Worm (Caenorhabditis elegans) whole organism, L1 larva: ENCODE data around the gene sru-1.

Experiments used
- C04F5.9 ChIP-seq: sonication (generic microtip); optimal IDR thresholded peaks from 2 replicates; lab custom pipeline; 2016; ENCODE audit warnings: missing genetic modification characterization, missing compliant biosample characterization
- C34B4.2 ChIP-seq: sonication (generic microtip); optimal IDR thresholded peaks from 2 replicates; lab custom pipeline; 2017; ENCODE audit warnings: mild to moderate bottlenecking, missing genetic modification characterization, missing compliant biosample characterization
- alr-1 ChIP-seq: fragments of 200-800 bp; sonication (Bioruptor generic); optimal IDR thresholded peaks from 2 replicates; lab custom pipeline; 2018; ENCODE audit warnings: borderline replicate concordance, mild to moderate bottlenecking, missing genetic modification characterization, missing compliant biosample characterization
- ama-1 ChIP-seq: fragments of 150-350 bp; optimal IDR thresholded peaks from 2 replicates; lab custom pipeline; 2014
- blmp-1 ChIP-seq: fragments of 150-350 bp; optimal IDR thresholded peaks from 2 replicates; lab custom pipeline; 2014; ENCODE audit warnings: missing biosample characterization, missing genetic modification characterization
- ceh-8 ChIP-seq: fragments of 200-800 bp; sonication (Bioruptor generic); optimal IDR thresholded peaks from 2 replicates; lab custom pipeline; 2018; ENCODE audit warnings: mild to moderate bottlenecking, missing genetic modification characterization, moderate library complexity, missing compliant biosample characterization
- ceh-82 ChIP-seq, 3 experiments: fragments of 150-350 bp in 1 of 3; sonication (generic microtip) in 2 of 3; optimal IDR thresholded peaks; 2 replicates each; lab custom pipeline; 2014 to 2017; ENCODE audit warnings: missing biosample characterization in 3 of 3, missing genetic modification characterization in 3 of 3
- ceh-88 ChIP-seq: fragments of 200-800 bp; sonication (Bioruptor generic); IDR thresholded peaks from 2 replicates; pipeline ENCODE4 v1.3.6; 2022; ENCODE audit warnings: missing genetic modification characterization, missing compliant biosample characterization
- dpl-1 ChIP-seq, 3 experiments: fragments of 150-350 bp in 2 of 3; sonication (generic microtip) in 1 of 3; optimal IDR thresholded peaks; 2 replicates each; lab custom pipeline; 2014 to 2017; ENCODE audit warnings: missing biosample characterization in 3 of 3, missing genetic modification characterization in 3 of 3, missing genetic modification reagents in 3 of 3
- efl-1 ChIP-seq, 4 experiments: fragments of 150-350 bp; optimal IDR thresholded peaks in 3 of 4; peaks in 1 of 4; 1 replicate in 1 of 4; 2 replicates in 3 of 4; lab custom pipeline; 2014; ENCODE audit warnings: missing biosample characterization in 2 of 4, missing genetic modification characterization in 2 of 4, missing genetic modification reagents in 2 of 4
- egl-13 ChIP-seq: sonication (generic microtip); optimal IDR thresholded peaks from 2 replicates; lab custom pipeline; 2016; ENCODE audit warnings: missing genotype, missing genetic modification reagents, missing genetic modification characterization, missing compliant biosample characterization
- egl-27 ChIP-seq, 2 experiments: fragments of 150-350 bp in 1 of 2; sonication (generic microtip); optimal IDR thresholded peaks; 3 replicates each; lab custom pipeline; 2017 to 2018; ENCODE audit warnings: missing biosample characterization in 2 of 2, missing genetic modification characterization in 2 of 2, missing genetic modification reagents in 2 of 2
- fkh-4 ChIP-seq: sonication (generic microtip); optimal IDR thresholded peaks from 2 replicates; lab custom pipeline; 2016; ENCODE audit warnings: missing compliant biosample characterization, missing genetic modification characterization, borderline replicate concordance
- fos-1 ChIP-seq: fragments of 150-350 bp; optimal IDR thresholded peaks from 2 replicates; lab custom pipeline; 2014; ENCODE audit warnings: missing biosample characterization, missing genetic modification characterization
- grh-1 ChIP-seq: fragments of 200-800 bp; sonication (Bioruptor generic); IDR thresholded peaks from 2 replicates; pipeline ENCODE4 v1.3.6; 2022; ENCODE audit warnings: missing genetic modification reagents, missing genetic modification characterization, missing compliant biosample characterization
- hlh-17 ChIP-seq: fragments of 200-800 bp; sonication (Bioruptor generic); optimal IDR thresholded peaks from 2 replicates; lab custom pipeline; 2018; ENCODE audit warnings: missing genetic modification characterization, mild to moderate bottlenecking, missing compliant biosample characterization, moderate library complexity, borderline replicate concordance
- hpl-2 ChIP-seq: fragments of 150-350 bp; optimal IDR thresholded peaks from 2 replicates; lab custom pipeline; 2014; ENCODE audit warnings: missing biosample characterization, missing genetic modification reagents, missing genetic modification characterization
- isw-1 ChIP-seq: fragments of 200-800 bp; sonication (Bioruptor generic); IDR thresholded peaks from 2 replicates; pipeline ENCODE4 v1.3.6; 2022; ENCODE audit warnings: missing genetic modification characterization, missing compliant biosample characterization
- jun-1 ChIP-seq: fragments of 150-350 bp; optimal IDR thresholded peaks from 2 replicates; lab custom pipeline; 2014; ENCODE audit warnings: missing biosample characterization, missing genetic modification reagents, missing genetic modification characterization
- lin-13 ChIP-seq: fragments of 150-350 bp; optimal IDR thresholded peaks from 2 replicates; lab custom pipeline; 2014; ENCODE audit warnings: missing biosample characterization, missing genetic modification reagents, missing genetic modification characterization
- lin-35 ChIP-seq, 2 experiments: fragments of 150-350 bp; optimal IDR thresholded peaks; 2 replicates each; lab custom pipeline; 2014; ENCODE audit warnings: missing biosample characterization in 2 of 2, missing genetic modification characterization in 2 of 2, missing genetic modification reagents in 2 of 2
- lir-3 ChIP-seq: sonication (generic microtip); optimal IDR thresholded peaks from 2 replicates; lab custom pipeline; 2016; ENCODE audit warnings: mild to moderate bottlenecking, missing genetic modification characterization, moderate library complexity, missing compliant biosample characterization; ENCODE audit not compliant: poor library complexity
- mef-2 ChIP-seq: fragments of 150-350 bp; optimal IDR thresholded peaks from 2 replicates; lab custom pipeline; 2014; ENCODE audit warnings: missing biosample characterization, missing genetic modification characterization
- nhr-19 ChIP-seq: fragments of 200-800 bp; sonication (Bioruptor generic); conservative IDR thresholded peaks from 2 replicates; pipeline ENCODE4 v1.3.6; 2022; ENCODE audit warnings: missing genetic modification characterization, missing compliant biosample characterization
- nhr-237 ChIP-seq: fragments of 150-350 bp; optimal IDR thresholded peaks from 2 replicates; lab custom pipeline; 2014; ENCODE audit warnings: missing biosample characterization, missing genetic modification characterization
- nhr-28 ChIP-seq: fragments of 150-350 bp; optimal IDR thresholded peaks from 2 replicates; lab custom pipeline; 2014; ENCODE audit warnings: missing biosample characterization, missing genetic modification characterization
- nhr-77 ChIP-seq: fragments of 150-350 bp; optimal IDR thresholded peaks from 2 replicates; lab custom pipeline; 2014; ENCODE audit warnings: missing biosample characterization, missing genetic modification characterization
- nhr-85 ChIP-seq: sonication (generic microtip); peaks from one replicate; lab custom pipeline; 2016; ENCODE audit warnings: missing genetic modification characterization, inconsistent platforms, missing compliant biosample characterization
- nhr-90 ChIP-seq: sonication (generic microtip); optimal IDR thresholded peaks from 2 replicates; lab custom pipeline; 2016; ENCODE audit warnings: mild to moderate bottlenecking, missing genetic modification characterization, missing compliant biosample characterization; ENCODE audit not compliant: poor library complexity
- pag-3 ChIP-seq: sonication (generic microtip); optimal IDR thresholded peaks from 2 replicates; lab custom pipeline; 2017; ENCODE audit warnings: missing genetic modification characterization, mild to moderate bottlenecking, missing compliant biosample characterization, antibody characterized with exemption, borderline replicate concordance; ENCODE audit not compliant: insufficient read depth
- pax-3 ChIP-seq: fragments of 200-800 bp; sonication (Bioruptor generic); optimal IDR thresholded peaks from 2 replicates; lab custom pipeline; 2018; ENCODE audit warnings: mild to moderate bottlenecking, missing genetic modification characterization, moderate library complexity, missing compliant biosample characterization
- pqm-1 ChIP-seq: sonication (generic microtip); optimal IDR thresholded peaks from 3 replicates; lab custom pipeline; 2017; ENCODE audit warnings: missing biosample characterization, missing genetic modification characterization
- rnt-1 ChIP-seq: sonication (generic microtip); optimal IDR thresholded peaks from 2 replicates; lab custom pipeline; 2016; ENCODE audit warnings: mild to moderate bottlenecking, missing genetic modification characterization, moderate library complexity, missing compliant biosample characterization
- skn-1 ChIP-seq: fragments of 150-350 bp; optimal IDR thresholded peaks from 2 replicates; lab custom pipeline; 2014; ENCODE audit warnings: missing biosample characterization, missing genetic modification characterization
- snpc-4 ChIP-seq: fragments of 150-350 bp; optimal IDR thresholded peaks from 2 replicates; lab custom pipeline; 2014; ENCODE audit warnings: missing biosample characterization, missing genetic modification characterization
- sptf-1 ChIP-seq: fragments of 150-350 bp; optimal IDR thresholded peaks from 2 replicates; lab custom pipeline; 2014; ENCODE audit warnings: missing biosample characterization, missing genetic modification characterization
- sup-37 ChIP-seq: fragments of 200-800 bp; sonication (Bioruptor generic); optimal IDR thresholded peaks from 2 replicates; lab custom pipeline; 2018; ENCODE audit warnings: mild to moderate bottlenecking, missing genetic modification characterization, missing compliant biosample characterization
- swsn-7 ChIP-seq: sonication (generic microtip); optimal IDR thresholded peaks from 2 replicates; lab custom pipeline; 2016; ENCODE audit warnings: missing genetic modification characterization, missing compliant biosample characterization
- tbx-2 ChIP-seq: sonication (generic microtip); optimal IDR thresholded peaks from 2 replicates; lab custom pipeline; 2016; ENCODE audit warnings: missing genetic modification characterization, missing compliant biosample characterization
- tlp-1 ChIP-seq: fragments of 150-350 bp; optimal IDR thresholded peaks from 2 replicates; lab custom pipeline; 2014; ENCODE audit warnings: missing biosample characterization, missing genetic modification characterization
- unc-130 ChIP-seq: fragments of 150-350 bp; optimal IDR thresholded peaks from 2 replicates; lab custom pipeline; 2017; ENCODE audit warnings: missing biosample characterization, missing genetic modification characterization, inconsistent platforms
- unc-30 ChIP-seq: sonication (generic microtip); optimal IDR thresholded peaks from 2 replicates; lab custom pipeline; 2017; ENCODE audit warnings: missing biosample characterization, missing genetic modification characterization
- zag-1 ChIP-seq: fragments of 150-350 bp; optimal IDR thresholded peaks from 2 replicates; lab custom pipeline; 2014; ENCODE audit warnings: missing biosample characterization, missing genetic modification characterization
- zip-4 ChIP-seq: fragments of 200-800 bp; sonication (Bioruptor generic); optimal IDR thresholded peaks from 2 replicates; lab custom pipeline; 2018; ENCODE audit warnings: mild to moderate bottlenecking, missing genetic modification characterization, moderate library complexity, missing compliant biosample characterization

sru-1 gene

ce11 chrIV:9508612-9509011 lies 20.2 kb downstream of the sru-1 start, which contains the start of gene ethe-1:
Gene ethe-1, minus strand, starts transcription at chrIV:9508761.
- TF ChIP-seq isw-1 (GFP tag; lab: Robert Waterston, UW) (no peak), nhr-28 (tag; lab: Kevin White, UChicago) (no peak), nhr-77 (no peak), nhr-85 (tag; lab: Kevin White, UChicago) (no peak), sup-37 (GFP tag; lab: Kevin White, UChicago) (no peak), hpl-2 (GFP tag; lab: Kevin White, UChicago) (no peak), pag-3 (tag; lab: Kevin White, UChicago) (no peak), C04F5.9 (tag; lab: Kevin White, UChicago) (no peak), unc-30 (tag; lab: Kevin White, UChicago) (no peak), zag-1 (no peak), dpl-1 (GFP tag; optimal IDR thresholded peaks at IDR 0.05; lab: Kevin White, UChicago) (peak in 2 of 3 experiments; percentile 0 to 26), pax-3 (no peak), mef-2 (no peak), grh-1 (GFP tag; lab: Robert Waterston, UW) (no peak), lir-3 (tag; lab: Kevin White, UChicago) (no peak), egl-13 (no peak), pqm-1 (tag; lab: Kevin White, UChicago) (no peak), nhr-90 (tag; lab: Kevin White, UChicago) (no peak), blmp-1 (peak; percentile 14), sptf-1 (tag; lab: Kevin White, UChicago) (no peak), fos-1 (no peak), tlp-1 (tag; lab: Kevin White, UChicago) (no peak), ceh-8 (GFP tag; lab: Kevin White, UChicago) (no peak), ceh-82 (tag; optimal IDR thresholded peaks at IDR 0.05; lab: Kevin White, UChicago) (no peak), unc-130 (tag; lab: Kevin White, UChicago) (no peak), hlh-17 (GFP tag; lab: Kevin White, UChicago) (no peak), nhr-19 (no peak), efl-1 (optimal IDR thresholded peaks at IDR 0.05; lab: Kevin White, UChicago) (peak; percentile 3 to 4), efl-1 (GFP tag; optimal IDR thresholded peaks at IDR 0.05 in 1 of 2; lab: Kevin White, UChicago) (peak in 1 of 2 experiments; percentile 91), rnt-1 (tag; lab: Kevin White, UChicago) (no peak), lin-35 (GFP tag; optimal IDR thresholded peaks at IDR 0.05; lab: Kevin White, UChicago) (peak in 1 of 2 experiments; percentile 22), alr-1 (tag; lab: Kevin White, UChicago) (no peak), ceh-88 (GFP tag; lab: Robert Waterston, UW) (no peak), egl-27 (tag; optimal IDR thresholded peaks at IDR 0.05; lab: Kevin White, UChicago) (no peak), lin-13 (GFP tag; lab: Kevin White, UChicago) (no peak), jun-1 (tag; lab: Kevin White, UChicago) (no peak), snpc-4 (tag; lab: Kevin White, UChicago) (peak; percentile 32), fkh-4 (tag; lab: Kevin White, UChicago) (no peak), C34B4.2 (tag; lab: Kevin White, UChicago) (no peak), nhr-237 (no peak), zip-4 (GFP tag; lab: Kevin White, UChicago) (no peak), ama-1 (lab: Kevin White, UChicago) (no peak), swsn-7 (tag; lab: Kevin White, UChicago) (no peak), skn-1 (tag; lab: Kevin White, UChicago) (no peak), tbx-2 (tag; lab: Kevin White, UChicago) (no peak)
